Fruit fly (Drosophila melanogaster): Measurements from ENCODE around the gene CG5614.

Gene CG5614

DNA sequence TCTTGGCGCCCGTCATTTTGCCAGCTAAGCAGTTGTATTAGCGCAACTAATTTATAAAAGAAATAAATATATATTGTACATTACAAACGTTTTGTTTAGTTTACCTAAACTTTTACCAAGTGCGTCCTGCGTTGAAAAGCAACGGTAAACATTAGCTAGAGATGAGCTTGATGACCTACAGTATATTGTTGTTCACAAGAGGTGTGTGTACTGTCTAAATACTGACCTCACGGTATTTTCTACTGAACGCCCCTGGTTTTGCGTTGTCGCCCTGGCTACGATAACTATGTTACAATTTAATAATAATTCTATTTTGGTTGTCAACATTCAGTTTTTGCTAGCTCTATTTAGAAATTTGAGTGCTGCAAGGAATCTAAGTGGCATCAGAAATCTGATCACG, 12.8 kb downstream of the CG5614 start, which contains the start of gene Acyp2 (continued):
- TF ChIP-seq CG9876 (GFP tag; optimal IDR thresholded peaks at IDR 0.05): peak; percentile 30
- TF ChIP-seq CG8924 (tag; optimal IDR thresholded peaks at IDR 0.05): peak; percentile 41
- no peak for TF ChIP-seq Fer3 (tag; optimal IDR thresholded peaks at IDR 0.05)
- peak; percentile 45 for TF ChIP-seq mam (GFP tag; optimal IDR thresholded peaks at IDR 0.05)
- no peak for TF ChIP-seq CG9727 (GFP tag; optimal IDR thresholded peaks at IDR 0.05)
- no peak for TF ChIP-seq CG31441 (GFP tag; IDR thresholded peaks at IDR 0.05)
- TF ChIP-seq CG16815 (GFP tag; optimal IDR thresholded peaks at IDR 0.05): no peak
- TF ChIP-seq Eip74EF (GFP tag; optimal IDR thresholded peaks at IDR 0.05): no peak

DNA sequence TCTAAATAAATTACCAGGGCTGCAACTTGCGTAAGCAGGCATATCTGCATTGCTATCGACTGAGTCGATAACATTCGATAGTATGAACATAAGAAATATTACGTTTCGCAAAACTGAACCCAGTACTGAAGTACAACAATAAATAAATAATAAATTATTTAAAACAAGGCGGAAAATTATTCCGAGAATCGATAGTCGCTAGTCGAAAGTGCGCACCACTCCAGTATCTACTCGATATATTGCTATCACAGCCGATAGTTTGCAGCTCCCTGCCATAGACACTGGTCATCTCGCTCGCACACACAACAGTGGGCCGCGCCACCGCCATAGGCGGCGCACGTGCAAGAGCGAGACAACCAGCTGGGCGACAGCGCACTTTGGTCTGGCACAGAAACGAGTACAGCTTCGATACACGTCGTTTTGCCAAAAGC, 13.8 kb downstream of the CG5614 start, which contains the start of gene nsl1:
Gene nsl1 (plus strand): TSS at position 411 of the 431 bp plus-strand sequence.
- TF ChIP-seq psq (GFP tag; optimal IDR thresholded peaks at IDR 0.05): no peak
- TF ChIP-seq CG10565 (GFP tag; optimal IDR thresholded peaks at IDR 0.05): no peak
- TF ChIP-seq eve (GFP tag; optimal IDR thresholded peaks at IDR 0.05): no peak
- peak; percentile 50 for TF ChIP-seq Hmr (GFP tag; optimal IDR thresholded peaks at IDR 0.05)
- peak; percentile 94 for TF ChIP-seq YL-1 (GFP tag; optimal IDR thresholded peaks at IDR 0.05)
- peak; percentile 44; the same call in 2 of the 3 replicates for TF ChIP-seq CG17361 (GFP tag; IDR thresholded peaks at IDR 0.05)
- TF ChIP-seq CG10654 (GFP tag; optimal IDR thresholded peaks at IDR 0.05): peak; percentile 19
- TF ChIP-seq dpn (GFP tag; optimal IDR thresholded peaks at IDR 0.05): peak in 1 of 2 experiments; percentile 37
- no peak for TF ChIP-seq da (GFP tag; optimal IDR thresholded peaks at IDR 0.05)
- peak; percentile 54 for TF ChIP-seq dm (GFP tag; optimal IDR thresholded peaks at IDR 0.05)
- TF ChIP-seq Fer2 (tag; optimal IDR thresholded peaks at IDR 0.05): peak; percentile 12
- no peak for TF ChIP-seq chif (GFP tag; optimal IDR thresholded peaks at IDR 0.05)
- no peak for TF ChIP-seq pho (GFP tag; optimal IDR thresholded peaks at IDR 0.05)
- no peak for TF ChIP-seq lov (optimal IDR thresholded peaks at IDR 0.05)
- 0 out of 3 replicates have a peak, but pooled peaks have one; percentile 5 for TF ChIP-seq lov (GFP tag; IDR thresholded peaks at IDR 0.05)
- TF ChIP-seq gsb-n (tag; optimal IDR thresholded peaks at IDR 0.05): no peak
- TF ChIP-seq croc (GFP tag; conservative IDR thresholded peaks at IDR 0.05): no peak
- TF ChIP-seq CG6765 (GFP tag; optimal IDR thresholded peaks at IDR 0.05): no peak
- no peak for TF ChIP-seq gro (GFP tag; optimal IDR thresholded peaks at IDR 0.05)
- no peak for TF ChIP-seq HLH54F (GFP tag; optimal IDR thresholded peaks at IDR 0.05)
- TF ChIP-seq CG7786 (GFP tag; optimal IDR thresholded peaks at IDR 0.05): no peak
- TF ChIP-seq CG9609 (GFP tag; optimal IDR thresholded peaks at IDR 0.05): no peak
- TF ChIP-seq bab2 (GFP tag; optimal IDR thresholded peaks at IDR 0.05): peak; percentile 48
- TF ChIP-seq trem (tag; optimal IDR thresholded peaks at IDR 0.05): peak; percentile 96
- TF ChIP-seq CG6272 (GFP tag; IDR thresholded peaks at IDR 0.05): peak; percentile 63
- no peak for TF ChIP-seq Ets65A (GFP tag)
- TF ChIP-seq CG15601 (tag; optimal IDR thresholded peaks at IDR 0.05): peak; percentile 22
- TF ChIP-seq prd (optimal IDR thresholded peaks at IDR 0.05): no peak
- TF ChIP-seq prd (GFP tag; IDR thresholded peaks at IDR 0.05): peak; percentile 73
- no peak for TF ChIP-seq Camta (GFP tag; optimal IDR thresholded peaks at IDR 0.05)
- peak; percentile 33 for TF ChIP-seq CG13775 (GFP tag; optimal IDR thresholded peaks at IDR 0.05)
- no peak for TF ChIP-seq sc (optimal IDR thresholded peaks at IDR 0.05)
- no peak for TF ChIP-seq sc (GFP tag; optimal IDR thresholded peaks at IDR 0.05)
- TF ChIP-seq luna (GFP tag; optimal IDR thresholded peaks at IDR 0.05): no peak
- peak; percentile 49; the same call in 1 of the 2 replicates for TF ChIP-seq lmd (GFP tag; IDR thresholded peaks at IDR 0.05)
- peak; percentile 8 for TF ChIP-seq tap (tag; optimal IDR thresholded peaks at IDR 0.05)
- peak; percentile 64 for TF ChIP-seq CG9437 (GFP tag; optimal IDR thresholded peaks at IDR 0.05)
- no peak for TF ChIP-seq CG13296 (GFP tag; optimal IDR thresholded peaks at IDR 0.05)
- TF ChIP-seq HmgD (GFP tag; optimal IDR thresholded peaks at IDR 0.05): peak; percentile 54
- peak; percentile 1 for TF ChIP-seq Abd-B (GFP tag; optimal IDR thresholded peaks at IDR 0.05)
- peak; percentile 69 for TF ChIP-seq CG30020 (tag; optimal IDR thresholded peaks at IDR 0.05)
- no peak for TF ChIP-seq NC2β (GFP tag; optimal IDR thresholded peaks at IDR 0.05)
- TF ChIP-seq odd (GFP tag; optimal IDR thresholded peaks at IDR 0.05): no peak

Data from whole organism, embryonic.